Worm (Caenorhabditis elegans) whole organism, L3 larva: Measurements from ENCODE around the gene W06F12.2.

Experiments used
- R02D3.7 ChIP-seq: fragments of 150-350 bp; optimal IDR thresholded peaks from 2 replicates; lab custom pipeline; 2014; ENCODE audit warnings: missing biosample characterization, missing genetic modification characterization
- ZK546.5 ChIP-seq: sonication (generic microtip); optimal IDR thresholded peaks from 2 replicates; lab custom pipeline; 2017; ENCODE audit warnings: missing biosample characterization, missing genetic modification characterization
- aly-2 ChIP-seq: fragments of 150-350 bp; optimal IDR thresholded peaks from 2 replicates; lab custom pipeline; 2014; ENCODE audit warnings: missing biosample characterization, missing genetic modification characterization
- ama-1 ChIP-seq: fragments of 150-350 bp; optimal IDR thresholded peaks from 2 replicates; lab custom pipeline; 2018
- ceh-28 ChIP-seq: fragments of 150-350 bp; optimal IDR thresholded peaks from 2 replicates; lab custom pipeline; 2014; ENCODE audit warnings: missing biosample characterization, missing genetic modification reagents, missing genetic modification characterization
- ceh-82 ChIP-seq: fragments of 150-350 bp; optimal IDR thresholded peaks from 2 replicates; lab custom pipeline; 2014; ENCODE audit warnings: missing biosample characterization, missing genetic modification characterization
- daf-12 ChIP-seq: fragments of 150-350 bp; optimal IDR thresholded peaks from 2 replicates; lab custom pipeline; 2014; ENCODE audit warnings: missing biosample characterization, missing genetic modification reagents, missing genetic modification characterization
- egl-27 ChIP-seq: sonication (generic microtip); optimal IDR thresholded peaks from 4 replicates; lab custom pipeline; 2017; ENCODE audit warnings: missing biosample characterization, missing genetic modification reagents, missing genetic modification characterization
- egl-5 ChIP-seq: fragments of 150-350 bp; optimal IDR thresholded peaks from 2 replicates; lab custom pipeline; 2017; ENCODE audit warnings: missing biosample characterization, missing genetic modification reagents, missing genetic modification characterization, inconsistent platforms
- elt-1 ChIP-seq: fragments of 150-350 bp; optimal IDR thresholded peaks from 2 replicates; lab custom pipeline; 2014; ENCODE audit warnings: missing biosample characterization, missing genetic modification characterization
- elt-2 ChIP-seq: sonication (generic microtip); optimal IDR thresholded peaks from 2 replicates; lab custom pipeline; 2016; ENCODE audit warnings: missing genetic modification reagents, mild to moderate bottlenecking, missing genetic modification characterization, missing compliant biosample characterization
- elt-3 ChIP-seq, 3 experiments: fragments of 150-350 bp in 1 of 3; sonication (generic microtip) in 2 of 3; optimal IDR thresholded peaks; 2 replicates in 2 of 3; 4 replicates in 1 of 3; lab custom pipeline; 2014 to 2017; ENCODE audit warnings: missing biosample characterization in 3 of 3, missing genetic modification characterization in 3 of 3
- eor-1 ChIP-seq, 2 experiments: fragments of 150-350 bp; optimal IDR thresholded peaks; 2 replicates each; lab custom pipeline; 2014 to 2018; ENCODE audit warnings: missing biosample characterization in 2 of 2, missing genetic modification characterization in 2 of 2
- fkh-10 ChIP-seq: sonication (generic microtip); optimal IDR thresholded peaks from 2 replicates; lab custom pipeline; 2017; ENCODE audit warnings: missing biosample characterization, missing genetic modification reagents, missing genetic modification characterization
- fkh-2 ChIP-seq: fragments of 150-350 bp; optimal IDR thresholded peaks from 2 replicates; lab custom pipeline; 2014; ENCODE audit warnings: missing biosample characterization, missing genetic modification reagents, missing genetic modification characterization
- fos-1 ChIP-seq: fragments of 150-350 bp; optimal IDR thresholded peaks from 2 replicates; lab custom pipeline; 2014; ENCODE audit warnings: missing biosample characterization, missing genetic modification characterization
- hmg-11 ChIP-seq: sonication (generic microtip); optimal IDR thresholded peaks from 2 replicates; lab custom pipeline; 2016; ENCODE audit warnings: missing genetic modification characterization, missing compliant biosample characterization
- jun-1 ChIP-seq: fragments of 150-350 bp; optimal IDR thresholded peaks from 2 replicates; lab custom pipeline; 2014; ENCODE audit warnings: missing biosample characterization, missing genetic modification reagents, missing genetic modification characterization
- lin-15B ChIP-seq: fragments of 150-350 bp; optimal IDR thresholded peaks from 2 replicates; lab custom pipeline; 2014; ENCODE audit warnings: missing biosample characterization, missing genetic modification characterization
- lsy-12 ChIP-seq: sonication (generic microtip); optimal IDR thresholded peaks from 2 replicates; lab custom pipeline; 2016; ENCODE audit warnings: mild to moderate bottlenecking, missing genetic modification characterization, missing compliant biosample characterization
- mdl-1 ChIP-seq: fragments of 150-350 bp; optimal IDR thresholded peaks from 2 replicates; lab custom pipeline; 2014; ENCODE audit warnings: missing biosample characterization, missing genetic modification characterization
- mml-1 ChIP-seq: fragments of 150-350 bp; sonication (generic microtip); optimal IDR thresholded peaks from 3 replicates; lab custom pipeline; 2014; ENCODE audit warnings: missing biosample characterization, missing genetic modification characterization
- nfya-1 ChIP-seq: sonication (generic microtip); optimal IDR thresholded peaks from 2 replicates; lab custom pipeline; 2017; ENCODE audit warnings: missing genetic modification characterization, mild to moderate bottlenecking, missing compliant biosample characterization, antibody characterized with exemption, moderate library complexity; ENCODE audit not compliant: insufficient read depth
- nhr-11 ChIP-seq: fragments of 150-350 bp; optimal IDR thresholded peaks from 2 replicates; lab custom pipeline; 2014; ENCODE audit warnings: missing biosample characterization, missing genetic modification characterization
- nhr-12 ChIP-seq: fragments of 150-350 bp; optimal IDR thresholded peaks from 2 replicates; lab custom pipeline; 2014; ENCODE audit warnings: missing biosample characterization, missing genetic modification characterization
- nhr-23 ChIP-seq: fragments of 150-350 bp; optimal IDR thresholded peaks from 2 replicates; lab custom pipeline; 2014; ENCODE audit warnings: missing biosample characterization, missing genetic modification reagents, missing genetic modification characterization
- nhr-237 ChIP-seq: fragments of 150-350 bp; optimal IDR thresholded peaks from 2 replicates; lab custom pipeline; 2014; ENCODE audit warnings: missing biosample characterization, missing genetic modification characterization
- nhr-25 ChIP-seq: sonication (generic microtip); optimal IDR thresholded peaks from 2 replicates; lab custom pipeline; 2017; ENCODE audit warnings: missing biosample characterization, missing genetic modification characterization
- nhr-28 ChIP-seq: fragments of 150-350 bp; optimal IDR thresholded peaks from 2 replicates; lab custom pipeline; 2014; ENCODE audit warnings: missing biosample characterization, missing genetic modification characterization
- nhr-43 ChIP-seq: sonication (generic microtip); optimal IDR thresholded peaks from 2 replicates; lab custom pipeline; 2016; ENCODE audit warnings: mild to moderate bottlenecking, missing genetic modification characterization, missing compliant biosample characterization; ENCODE audit not compliant: poor library complexity, severe bottlenecking
- nhr-67 ChIP-seq: fragments of 150-350 bp; optimal IDR thresholded peaks from 2 replicates; lab custom pipeline; 2014; ENCODE audit warnings: missing biosample characterization, missing genetic modification characterization
- nhr-76 ChIP-seq: fragments of 150-350 bp; sonication (generic microtip); optimal IDR thresholded peaks from 5 replicates; lab custom pipeline; 2014; ENCODE audit warnings: missing biosample characterization, missing genetic modification characterization
- nhr-77 ChIP-seq: fragments of 150-350 bp; optimal IDR thresholded peaks from 2 replicates; lab custom pipeline; 2014; ENCODE audit warnings: missing biosample characterization, missing genetic modification characterization
- pha-4 ChIP-seq: fragments of 150-350 bp; optimal IDR thresholded peaks from 2 replicates; lab custom pipeline; 2014; ENCODE audit warnings: missing biosample characterization, missing genetic modification reagents, missing genetic modification characterization
- sea-2 ChIP-seq: fragments of 150-350 bp; sonication (generic microtip); optimal IDR thresholded peaks from 4 replicates; lab custom pipeline; 2014; ENCODE audit warnings: missing biosample characterization, missing genetic modification reagents, missing genetic modification characterization
- skn-1 ChIP-seq: fragments of 150-350 bp; optimal IDR thresholded peaks from 2 replicates; lab custom pipeline; 2014; ENCODE audit warnings: missing biosample characterization, missing genetic modification characterization
- snpc-4 ChIP-seq: fragments of 150-350 bp; optimal IDR thresholded peaks from 2 replicates; lab custom pipeline; 2014; ENCODE audit warnings: missing biosample characterization, missing genetic modification characterization
- tbx-2 ChIP-seq: sonication (generic microtip); optimal IDR thresholded peaks from 2 replicates; lab custom pipeline; 2016; ENCODE audit warnings: mild to moderate bottlenecking, missing genetic modification characterization, missing compliant biosample characterization
- unc-39 ChIP-seq: sonication (generic microtip); optimal IDR thresholded peaks from 4 replicates; lab custom pipeline; 2017; ENCODE audit warnings: missing biosample characterization, missing genetic modification characterization
- unc-62 ChIP-seq: fragments of 150-350 bp; sonication (generic microtip); optimal IDR thresholded peaks from 4 replicates; lab custom pipeline; 2014; ENCODE audit warnings: missing biosample characterization, missing genetic modification reagents, missing genetic modification characterization
- zag-1 ChIP-seq: fragments of 150-350 bp; optimal IDR thresholded peaks from 2 replicates; lab custom pipeline; 2014; ENCODE audit warnings: missing biosample characterization, missing genetic modification characterization
- ztf-11 ChIP-seq: fragments of 150-350 bp; optimal IDR thresholded peaks from 2 replicates; lab custom pipeline; 2014; ENCODE audit warnings: missing biosample characterization, missing genetic modification characterization
- ztf-4 ChIP-seq: fragments of 150-350 bp; optimal IDR thresholded peaks from 2 replicates; lab custom pipeline; 2014; ENCODE audit warnings: missing biosample characterization, missing genetic modification characterization

The W06F12.2 gene

DNA sequence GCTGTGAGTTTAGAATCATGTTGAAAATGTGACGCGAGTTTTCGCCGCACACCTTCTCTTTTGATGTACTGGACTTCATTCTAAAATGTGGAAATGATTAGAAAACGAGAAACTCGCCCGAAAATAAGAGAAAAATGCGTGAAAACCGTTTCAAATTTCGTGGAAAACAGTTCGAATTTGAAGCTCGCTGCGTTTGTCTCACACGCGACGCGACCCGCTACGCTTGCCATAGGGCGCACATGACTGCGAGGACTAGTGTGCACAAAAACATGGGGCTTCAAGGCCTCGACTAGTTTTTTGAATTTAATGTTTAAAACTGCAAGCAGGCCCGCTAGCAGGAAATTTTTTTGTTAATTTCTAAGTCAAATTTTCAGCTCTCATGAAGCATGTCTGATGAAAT lies 39.7 kb upstream of the W06F12.2 start, which contains the start of the genes cyk-4 and pdr-1 (continued):
- TF ChIP-seq nhr-12 (tag; lab: Kevin White, UChicago), result no peak
- TF ChIP-seq unc-39, result no peak
- no peak for TF ChIP-seq jun-1 (tag; lab: Kevin White, UChicago)
- no peak for TF ChIP-seq skn-1 (tag; lab: Kevin White, UChicago)
- no peak for TF ChIP-seq nhr-67 (tag; lab: Kevin White, UChicago)
- TF ChIP-seq ZK546.5 (tag; lab: Kevin White, UChicago), result no peak
- TF ChIP-seq sea-2, result no peak
- TF ChIP-seq ztf-4 (tag; lab: Kevin White, UChicago), result no peak
- TF ChIP-seq elt-1, result no peak
- TF ChIP-seq egl-27, result no peak
- no peak for TF ChIP-seq nhr-77
- no peak for TF ChIP-seq nhr-28 (tag; lab: Kevin White, UChicago)
- no peak for TF ChIP-seq snpc-4 (tag; lab: Kevin White, UChicago)
- peak; percentile 71 for TF ChIP-seq nhr-23
- no peak for TF ChIP-seq mml-1 (tag; lab: Kevin White, UChicago)
- TF ChIP-seq nhr-11 (tag; lab: Kevin White, UChicago), result no peak
- TF ChIP-seq hmg-11 (tag; lab: Kevin White, UChicago), result no peak
- no peak for TF ChIP-seq ceh-28
- TF ChIP-seq unc-62 (GFP tag; lab: Kevin White, UChicago), result no peak
- TF ChIP-seq ama-1 (lab: Kevin White, UChicago), result peak; percentile 26
- no peak for TF ChIP-seq nhr-237 (tag; lab: Kevin White, UChicago)
- TF ChIP-seq elt-3 (tag; optimal IDR thresholded peaks at IDR 0.05; lab: Kevin White, UChicago), result no peak
- peak; percentile 89 for TF ChIP-seq lin-15B
- TF ChIP-seq ztf-11 (tag; lab: Kevin White, UChicago), result no peak

DNA sequence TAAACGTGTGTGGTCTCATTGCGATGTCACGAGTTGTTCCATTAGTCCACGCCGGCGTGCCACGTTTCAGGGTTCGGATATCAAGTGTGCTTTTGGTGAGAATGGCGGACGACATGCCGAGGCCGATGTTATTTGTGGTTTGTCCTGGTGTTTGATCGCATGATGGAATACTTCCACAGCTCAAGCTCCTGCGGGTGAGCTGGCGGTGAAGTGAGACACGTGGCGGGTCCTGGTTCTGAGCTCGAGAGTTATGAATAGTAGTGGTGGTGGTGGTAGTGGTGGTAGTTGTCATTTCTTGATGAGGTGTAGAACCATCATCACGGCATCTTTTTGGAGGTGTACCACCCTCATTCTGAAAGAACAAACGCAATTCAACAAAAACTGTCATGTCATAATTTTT lies 38.5 kb upstream of the W06F12.2 start:
- TF ChIP-seq nhr-12 (tag; lab: Kevin White, UChicago), result no peak
- TF ChIP-seq fos-1 (tag; lab: Kevin White, UChicago), result no peak
- TF ChIP-seq nhr-25, result no peak
- TF ChIP-seq pha-4 (tag; lab: Kevin White, UChicago), result no peak

DNA sequence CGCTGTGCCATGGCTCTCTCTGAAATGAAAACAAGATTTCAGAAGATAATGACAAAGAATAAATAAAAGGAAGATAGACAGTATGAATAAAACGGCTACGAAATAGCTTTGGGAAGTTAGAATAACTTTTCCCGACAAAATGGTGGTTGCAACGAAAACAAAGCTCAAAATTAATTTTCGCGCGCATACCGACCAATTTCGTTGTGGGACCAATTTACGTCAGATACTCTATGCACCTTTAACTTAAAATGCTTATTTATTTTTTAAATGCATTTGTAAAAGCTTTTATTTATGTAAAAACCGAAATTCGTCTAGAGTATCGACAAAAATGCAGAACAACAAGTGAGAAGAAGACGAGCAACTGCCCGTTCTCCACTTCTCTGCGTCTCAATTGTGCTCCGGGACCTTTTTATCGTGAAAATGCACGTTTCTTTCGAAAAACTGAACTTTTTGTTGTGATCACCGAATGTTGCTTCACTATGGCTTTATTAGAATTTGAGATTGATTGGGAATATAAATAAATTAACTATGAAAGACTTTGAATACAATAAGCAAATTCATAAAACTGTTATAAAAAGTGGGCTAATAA lies 36.7 kb upstream of the W06F12.2 start, which contains the start of gene rml-1:
rml-1 (minus strand) TSS at position 19 of the 589 bp plus-strand sequence.
- no peak for TF ChIP-seq fkh-2
- TF ChIP-seq mml-1 (tag; lab: Kevin White, UChicago), result no peak
- TF ChIP-seq pha-4 (tag; lab: Kevin White, UChicago), result peak; percentile 1
- peak; percentile 5 for TF ChIP-seq hmg-11 (tag; lab: Kevin White, UChicago)

DNA sequence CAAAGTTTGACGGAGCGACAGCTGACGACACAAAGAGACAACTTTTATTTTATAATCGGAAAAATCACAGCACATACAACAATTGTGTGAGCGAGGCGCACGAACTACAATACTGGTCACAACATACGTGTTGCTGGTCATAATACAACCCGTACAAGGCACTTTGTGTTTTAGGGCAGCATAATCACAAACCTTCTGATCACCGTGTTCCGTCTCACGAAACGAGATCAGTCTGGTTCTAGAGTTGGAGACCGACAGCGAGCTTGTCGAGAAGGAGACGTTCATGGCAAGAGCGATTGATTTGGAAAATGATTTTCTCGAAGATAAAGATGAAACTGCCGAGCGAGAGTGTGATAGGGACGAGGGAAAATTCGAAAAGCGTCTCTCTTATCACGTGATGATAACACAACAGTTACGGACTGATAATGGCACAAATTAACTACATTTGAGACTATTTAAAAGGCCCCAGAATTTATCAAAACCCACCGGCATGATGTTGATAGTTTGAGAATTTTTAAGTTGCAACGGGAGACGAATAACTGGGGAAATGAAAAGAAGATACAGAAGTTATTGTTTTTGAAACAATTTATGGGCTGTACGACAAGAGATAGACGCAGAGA lies 35.3 kb upstream of the W06F12.2 start:
- TF ChIP-seq mdl-1 (tag; lab: Kevin White, UChicago) (no peak), nhr-23 (no peak), lin-15B (no peak), egl-5 (tag; lab: Kevin White, UChicago) (no peak), skn-1 (tag; lab: Kevin White, UChicago) (no peak), nfya-1 (tag; lab: Kevin White, UChicago) (peak; percentile 8), nhr-12 (tag; lab: Kevin White, UChicago) (no peak), tbx-2 (tag; lab: Kevin White, UChicago) (no peak), elt-2 (tag; lab: Kevin White, UChicago) (peak; percentile 94), hmg-11 (tag; lab: Kevin White, UChicago) (no peak), sea-2 (no peak), fkh-2 (no peak), nhr-76 (tag; lab: Kevin White, UChicago) (no peak), daf-12 (tag; lab: Kevin White, UChicago) (no peak), ztf-11 (tag; lab: Kevin White, UChicago) (no peak), unc-62 (GFP tag; lab: Kevin White, UChicago) (no peak), ama-1 (lab: Kevin White, UChicago) (no peak), mml-1 (tag; lab: Kevin White, UChicago) (no peak), unc-39 (no peak), nhr-11 (tag; lab: Kevin White, UChicago) (no peak), eor-1 (tag; optimal IDR thresholded peaks at IDR 0.05; lab: Kevin White, UChicago) (no peak), fos-1 (tag; lab: Kevin White, UChicago) (no peak), elt-3 (tag; optimal IDR thresholded peaks at IDR 0.05; lab: Kevin White, UChicago) (no peak), ZK546.5 (tag; lab: Kevin White, UChicago) (no peak), aly-2 (tag; lab: Kevin White, UChicago) (no peak), elt-1 (no peak), zag-1 (no peak), R02D3.7 (no peak), lsy-12 (peak; percentile 31), fkh-10 (GFP tag; lab: Kevin White, UChicago) (no peak), ceh-28 (no peak), ceh-82 (tag; lab: Kevin White, UChicago) (no peak), ztf-4 (tag; lab: Kevin White, UChicago) (no peak), jun-1 (tag; lab: Kevin White, UChicago) (no peak), nhr-25 (no peak), nhr-237 (tag; lab: Kevin White, UChicago) (no peak), nhr-67 (tag; lab: Kevin White, UChicago) (no peak), nhr-43 (tag; lab: Kevin White, UChicago) (peak; percentile 76)
